Worm (Caenorhabditis elegans) whole organism, L4 larva: ENCODE results near the gene fbxb-82.

Experiments used
- D1046.2 ChIP-seq: fragments of 200-800 bp; sonication (Bioruptor generic); IDR thresholded peaks from 2 replicates; pipeline ENCODE4 v1.3.6; 2022; ENCODE audit warnings: missing genetic modification characterization, missing compliant biosample characterization
- T26A8.4 ChIP-seq: fragments of 200-800 bp; sonication (Bioruptor generic); IDR thresholded peaks from 2 replicates; pipeline ENCODE4 v1.3.6; 2022; ENCODE audit warnings: missing genetic modification characterization, missing compliant biosample characterization
- Y105C5A.15 ChIP-seq: fragments of 200-800 bp; sonication (Bioruptor generic); IDR thresholded peaks from 2 replicates; pipeline ENCODE4 v1.3.6; 2022; ENCODE audit warnings: missing genetic modification characterization, missing compliant biosample characterization
- ZK337.2 ChIP-seq: fragments of 200-800 bp; sonication (Bioruptor generic); IDR thresholded peaks from 2 replicates; pipeline ENCODE4 v1.3.6; 2022; ENCODE audit warnings: missing genetic modification reagents, missing genetic modification characterization, missing compliant biosample characterization
- aha-1 ChIP-seq: fragments of 150-350 bp; peaks from one replicate; lab custom pipeline; 2014; ENCODE audit warnings: missing biosample characterization, missing genetic modification characterization
- ceh-20 ChIP-seq: fragments of 200-800 bp; sonication (Bioruptor generic); IDR thresholded peaks from 2 replicates; pipeline ENCODE4 v1.3.6; 2022; ENCODE audit warnings: missing genetic modification reagents, missing genetic modification characterization, missing compliant biosample characterization
- ceh-28 ChIP-seq: fragments of 150-350 bp; optimal IDR thresholded peaks from 2 replicates; lab custom pipeline; 2014; ENCODE audit warnings: missing biosample characterization, missing genetic modification reagents, missing genetic modification characterization
- cey-2 ChIP-seq: sonication (generic microtip); optimal IDR thresholded peaks from 3 replicates; lab custom pipeline; 2017; ENCODE audit warnings: missing genetic modification characterization, mild to moderate bottlenecking, missing compliant biosample characterization, antibody characterized with exemption, borderline replicate concordance; ENCODE audit not compliant: insufficient read depth
- daf-16 ChIP-seq, 3 experiments: sonication (generic microtip); optimal IDR thresholded peaks; 2 replicates each; lab custom pipeline; 2016 to 2017; ENCODE audit warnings: missing genetic modification characterization in 3 of 3, missing genetic modification reagents in 3 of 3, mild to moderate bottlenecking in 2 of 3, missing compliant biosample characterization in 2 of 3, missing biosample characterization in 1 of 3, moderate library complexity in 1 of 3
- daf-19 ChIP-seq: fragments of 200-800 bp; sonication (Bioruptor generic); conservative IDR thresholded peaks from 2 replicates; pipeline ENCODE4 v1.3.6; 2022; ENCODE audit warnings: missing genetic modification characterization, missing compliant biosample characterization
- dmd-6 ChIP-seq: fragments of 200-800 bp; sonication (Bioruptor generic); IDR thresholded peaks from 2 replicates; pipeline ENCODE4 v1.3.6; 2022; ENCODE audit warnings: missing genetic modification reagents, missing genetic modification characterization, missing compliant biosample characterization
- fkh-10 ChIP-seq: fragments of 150-350 bp; optimal IDR thresholded peaks from 2 replicates; lab custom pipeline; 2014; ENCODE audit warnings: missing biosample characterization, missing genetic modification reagents, missing genetic modification characterization
- gei-8 ChIP-seq: fragments of 200-800 bp; sonication (Bioruptor generic); optimal IDR thresholded peaks from 2 replicates; lab custom pipeline; 2018; ENCODE audit warnings: mild to moderate bottlenecking, missing genetic modification characterization, missing compliant biosample characterization
- lin-1 ChIP-seq: fragments of 200-800 bp; sonication (Bioruptor generic); IDR thresholded peaks from 2 replicates; pipeline ENCODE4 v1.3.6; 2022; ENCODE audit warnings: missing genetic modification reagents, missing genetic modification characterization, missing compliant biosample characterization
- madf-5 ChIP-seq, 2 experiments: fragments of 200-800 bp; sonication (Bioruptor generic); IDR thresholded peaks; 2 replicates each; pipeline ENCODE4 v1.3.6; 2022; ENCODE audit warnings: missing compliant biosample characterization in 2 of 2, missing genetic modification characterization in 2 of 2
- mdl-1 ChIP-seq, 2 experiments: fragments of 150-350 bp in 1 of 2; sonication (generic microtip) in 1 of 2; optimal IDR thresholded peaks; 2 replicates each; lab custom pipeline; 2014 to 2017; ENCODE audit warnings: missing biosample characterization in 2 of 2, missing genetic modification characterization in 2 of 2
- mes-2 ChIP-seq: sonication (generic microtip); optimal IDR thresholded peaks from 2 replicates; lab custom pipeline; 2016; ENCODE audit warnings: missing genotype, mild to moderate bottlenecking, missing genetic modification characterization, missing compliant biosample characterization; ENCODE audit not compliant: poor library complexity, severe bottlenecking
- nhr-237 ChIP-seq: sonication (generic microtip); optimal IDR thresholded peaks from 2 replicates; lab custom pipeline; 2017; ENCODE audit warnings: missing biosample characterization, missing genetic modification characterization
- nhr-25 ChIP-seq: sonication (generic microtip); optimal IDR thresholded peaks from 2 replicates; lab custom pipeline; 2017; ENCODE audit warnings: missing genetic modification characterization, mild to moderate bottlenecking, missing compliant biosample characterization, antibody characterized with exemption, moderate library complexity, borderline replicate concordance; ENCODE audit not compliant: insufficient read depth
- nhr-28 ChIP-seq: fragments of 150-350 bp; optimal IDR thresholded peaks from 2 replicates; lab custom pipeline; 2014; ENCODE audit warnings: missing biosample characterization, missing genetic modification characterization
- nhr-77 ChIP-seq: fragments of 150-350 bp; optimal IDR thresholded peaks from 2 replicates; lab custom pipeline; 2014; ENCODE audit warnings: missing biosample characterization, missing genetic modification characterization
- pha-4 ChIP-seq, 2 experiments: fragments of 150-350 bp in 1 of 2; fragments of 200-800 bp in 1 of 2; sonication (Bioruptor generic) in 1 of 2; IDR thresholded peaks in 1 of 2; optimal IDR thresholded peaks in 1 of 2; 2 replicates each; pipeline versions ENCODE4 v1.3.6 to Lab custom; 2014 to 2022; ENCODE audit warnings: missing genetic modification characterization in 2 of 2, missing genetic modification reagents in 2 of 2, missing biosample characterization in 1 of 2, missing compliant biosample characterization in 1 of 2
- pqm-1 ChIP-seq: sonication (generic microtip); optimal IDR thresholded peaks from 2 replicates; lab custom pipeline; 2017; ENCODE audit warnings: missing biosample characterization, missing genetic modification characterization
- saeg-2 ChIP-seq: fragments of 200-800 bp; sonication (Bioruptor generic); IDR thresholded peaks from 2 replicates; pipeline ENCODE4 v1.3.6; 2022; ENCODE audit warnings: missing genetic modification reagents, missing genetic modification characterization, missing compliant biosample characterization
- set-16 ChIP-seq: fragments of 200-800 bp; sonication (Bioruptor generic); IDR thresholded peaks from 2 replicates; pipeline ENCODE4 v1.3.6; 2022; ENCODE audit warnings: missing genetic modification reagents, missing genetic modification characterization, missing compliant biosample characterization
- snpc-4 ChIP-seq: fragments of 150-350 bp; optimal IDR thresholded peaks from 2 replicates; lab custom pipeline; 2014; ENCODE audit warnings: missing biosample characterization, missing genetic modification characterization
- zfp-2 ChIP-seq: sonication (generic microtip); optimal IDR thresholded peaks from 2 replicates; lab custom pipeline; 2016; ENCODE audit warnings: mild to moderate bottlenecking, missing genetic modification characterization, missing compliant biosample characterization
- zfp-3 ChIP-seq: fragments of 200-800 bp; sonication (Bioruptor generic); conservative IDR thresholded peaks from 2 replicates; pipeline ENCODE4 v1.3.6; 2022; ENCODE audit warnings: missing genetic modification reagents, missing genetic modification characterization, missing compliant biosample characterization
- zip-2 ChIP-seq: fragments of 150-350 bp; optimal IDR thresholded peaks from 2 replicates; lab custom pipeline; 2014; ENCODE audit warnings: missing biosample characterization, missing genetic modification characterization
- ztf-7 ChIP-seq: fragments of 150-350 bp; optimal IDR thresholded peaks from 2 replicates; lab custom pipeline; 2014; ENCODE audit warnings: missing biosample characterization, missing genetic modification characterization

Gene fbxb-82

ce11 chrIII:187829-188228 is 44.8 kb upstream of the fbxb-82 start, which contains the start of gene mxl-2:
Gene mxl-2 (minus strand): TSS chrIII:188131.
- no peak for TF ChIP-seq zip-2 (tag; lab: Kevin White, UChicago)
- TF ChIP-seq set-16: peak; percentile 75
- TF ChIP-seq daf-16 (GFP tag; optimal IDR thresholded peaks at IDR 0.05; lab: Kevin White, UChicago): no peak
- no peak for TF ChIP-seq daf-16 (tag; optimal IDR thresholded peaks at IDR 0.05; lab: Kevin White, UChicago)

- TF ChIP-seq aha-1 (tag; lab: Kevin White, UChicago): peak; percentile 26
These were observed 42.9 kb upstream of the fbxb-82 start for ce11 chrIII:185909-186308.

ce11 chrIII:184335-184734 is 41.3 kb upstream of the fbxb-82 start:
- TF ChIP-seq ceh-28 (peak; percentile 24), daf-19 (GFP tag; lab: Robert Waterston, UW) (no peak)

- TF ChIP-seq nhr-77 (tag; lab: Kevin White, UChicago): peak; percentile 53
- peak; percentile 69 for TF ChIP-seq nhr-28 (tag; lab: Kevin White, UChicago)
- peak; percentile 36 for TF ChIP-seq pqm-1 (tag; lab: Kevin White, UChicago)
- TF ChIP-seq saeg-2 (GFP tag; lab: Robert Waterston, UW): no peak
- no peak for TF ChIP-seq D1046.2
- TF ChIP-seq, all 104 proteins: peak for 3
These were observed 40.1 kb upstream of the fbxb-82 start for ce11 chrIII:183072-183471.

ce11 chrIII:182080-182479 is 39.1 kb upstream of the fbxb-82 start, which contains the start of gene F40G9.15:
Gene F40G9.15 (plus strand): TSS chrIII:182380.
- TF ChIP-seq nhr-25 (tag; lab: Kevin White, UChicago) (no peak), T26A8.4 (GFP tag; lab: Robert Waterston, UW) (no peak), mes-2 (no peak), fkh-10 (GFP tag; lab: Kevin White, UChicago) (no peak), cey-2 (no peak), madf-5 (GFP tag; IDR thresholded peaks at IDR 0.05; lab: Robert Waterston, UW) (0 out of 4 replicates have a peak, but pooled peaks of 1 of the 2 experiments have one; percentile 44)

ce11 chrIII:180963-181362 is 37.9 kb upstream of the fbxb-82 start, which contains the start of gene F40G9.5:
Gene F40G9.5 (plus strand): TSS chrIII:181263.
- TF ChIP-seq ceh-20 (GFP tag; lab: Robert Waterston, UW) (no peak), nhr-237 (tag; lab: Kevin White, UChicago) (no peak), snpc-4 (tag; lab: Kevin White, UChicago) (no peak), mdl-1 (tag; optimal IDR thresholded peaks at IDR 0.05; lab: Kevin White, UChicago) (no peak), zfp-3 (GFP tag; lab: Robert Waterston, UW) (no peak), lin-1 (no peak), ceh-28 (no peak), gei-8 (no peak), Y105C5A.15 (no peak), pha-4 (GFP tag; IDR thresholded peaks at IDR 0.05; lab: Robert Waterston, UW) (no peak), pha-4 (tag; optimal IDR thresholded peaks at IDR 0.05; lab: Kevin White, UChicago) (no peak), ZK337.2 (no peak), dmd-6 (GFP tag; lab: Robert Waterston, UW) (no peak), ztf-7 (tag; lab: Kevin White, UChicago) (no peak), zfp-2 (no peak)
